Fruit fly (Drosophila melanogaster) Kc167 (cell line): ENCODE results near the gene CG32388.

Experiments used
- Myc ChIP-seq: fragments of >200 bp; optimal IDR thresholded peaks from 2 replicates; lab custom pipeline; 2017; ENCODE audit warnings: missing external identifiers
- Sin3A ChIP-seq: fragments of >200 bp; optimal IDR thresholded peaks from 2 replicates; lab custom pipeline; 2018; ENCODE audit warnings: missing external identifiers
- h ChIP-seq: fragments of >200 bp; optimal IDR thresholded peaks from 3 replicates; lab custom pipeline; 2018; ENCODE audit warnings: missing external identifiers
- insv ChIP-seq: fragments of >200 bp; optimal IDR thresholded peaks from 3 replicates; lab custom pipeline; 2018; ENCODE audit warnings: missing external identifiers
- psq ChIP-seq: fragments of >200 bp; optimal IDR thresholded peaks from 2 replicates; lab custom pipeline; 2017; ENCODE audit warnings: missing external identifiers
- ttk ChIP-seq: sonication (Bioruptor generic); optimal IDR thresholded peaks from 2 replicates; lab custom pipeline; 2017; ENCODE audit warnings: missing external identifiers

Gene CG32388

DNA sequence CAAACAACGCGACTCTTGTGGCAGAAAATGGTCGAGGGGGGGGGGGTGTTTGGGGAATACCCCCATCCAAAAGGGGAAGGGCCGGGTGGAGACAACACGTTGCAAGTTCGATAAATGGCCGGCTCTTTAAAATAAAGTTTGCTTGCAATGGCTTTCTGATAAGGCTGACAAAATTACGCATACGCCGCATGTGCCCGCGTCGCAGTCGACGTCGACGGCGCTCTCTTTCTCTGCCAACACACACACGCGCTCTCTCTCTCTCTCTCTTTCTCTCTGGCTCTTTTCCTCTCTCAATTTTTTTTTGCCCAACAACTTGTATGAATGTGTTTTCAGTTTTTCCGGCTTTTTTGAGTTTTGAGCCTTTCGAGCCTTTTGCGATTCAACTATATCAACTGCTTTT is 13.0 kb upstream of the CG32388 start:
- no peak for TF ChIP-seq insv
- TF ChIP-seq ttk (lab: Kevin White, UChicago) = no peak
- TF ChIP-seq psq = no peak
- no peak for TF ChIP-seq Sin3A (lab: Kevin White, UChicago)
- TF ChIP-seq Myc = no peak
- TF ChIP-seq h (lab: Kevin White, UChicago) = no peak

DNA sequence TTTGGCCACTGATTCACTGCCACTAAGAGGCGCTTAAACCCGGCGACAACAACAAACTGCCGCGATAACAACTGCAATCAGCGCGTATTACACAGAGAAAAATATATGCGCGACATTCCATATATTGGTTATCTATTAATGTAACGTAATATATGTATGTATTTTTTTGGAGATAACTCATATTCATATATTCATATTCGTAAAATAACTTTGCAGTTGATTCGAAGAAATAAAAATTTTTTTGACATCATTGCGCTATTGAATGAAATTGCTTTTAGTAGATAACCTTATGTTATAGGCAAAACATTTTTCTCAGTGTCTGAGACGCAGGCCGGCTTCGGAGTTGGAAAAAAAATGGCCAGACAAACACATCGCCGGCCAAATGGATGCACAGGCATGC is 12.5 kb upstream of the CG32388 start:
- TF ChIP-seq psq = no peak
- no peak for TF ChIP-seq ttk (lab: Kevin White, UChicago)
- TF ChIP-seq Myc = no peak
- TF ChIP-seq Sin3A (lab: Kevin White, UChicago) = no peak
- TF ChIP-seq insv = no peak
- no peak for TF ChIP-seq h (lab: Kevin White, UChicago)

DNA sequence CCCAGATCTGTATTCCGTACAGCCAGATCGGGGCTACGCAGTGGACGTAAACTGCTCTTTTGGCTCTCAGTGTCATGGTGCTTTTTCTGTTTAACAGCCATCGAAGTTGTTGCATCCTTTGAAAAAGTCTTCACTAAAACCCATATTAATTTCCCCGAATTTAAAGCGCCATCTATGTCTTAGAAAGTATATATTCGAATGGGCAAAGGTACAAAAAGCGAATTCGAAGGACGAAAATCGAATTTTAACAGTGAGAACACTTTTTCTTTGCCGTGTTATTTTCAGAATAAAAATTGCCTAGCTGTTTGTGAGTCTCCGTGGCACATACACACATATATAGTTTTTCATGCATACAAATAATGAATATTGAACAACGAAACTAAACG is 11.0 kb upstream of the CG32388 start:
- TF ChIP-seq Sin3A (lab: Kevin White, UChicago) (no peak), insv (no peak), Myc (no peak), h (lab: Kevin White, UChicago) (no peak), ttk (lab: Kevin White, UChicago) (no peak), psq (no peak)

DNA sequence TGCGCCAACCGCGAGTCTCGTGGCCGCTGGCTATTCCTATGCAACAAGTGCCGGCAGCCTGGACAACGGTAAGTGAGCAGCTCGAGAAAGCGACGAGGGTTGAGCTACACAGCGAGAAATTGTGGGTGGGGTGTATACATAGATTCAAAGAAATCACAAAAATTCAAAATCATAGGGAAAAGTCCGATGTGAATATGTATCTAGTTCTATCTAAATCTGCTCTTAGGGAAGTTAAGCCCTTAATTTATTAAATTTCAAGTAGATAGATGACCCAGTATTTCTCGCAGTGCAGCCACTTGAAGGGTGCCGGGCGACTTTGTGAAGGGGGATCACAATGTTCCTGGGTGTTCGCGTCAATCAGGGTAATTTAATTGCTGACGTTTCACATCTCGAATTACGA is 9.0 kb upstream of the CG32388 start:
- TF ChIP-seq insv = no peak
- TF ChIP-seq Sin3A (lab: Kevin White, UChicago) = no peak
- no peak for TF ChIP-seq h (lab: Kevin White, UChicago)
- no peak for TF ChIP-seq psq
- TF ChIP-seq Myc = no peak
- no peak for TF ChIP-seq ttk (lab: Kevin White, UChicago)

DNA sequence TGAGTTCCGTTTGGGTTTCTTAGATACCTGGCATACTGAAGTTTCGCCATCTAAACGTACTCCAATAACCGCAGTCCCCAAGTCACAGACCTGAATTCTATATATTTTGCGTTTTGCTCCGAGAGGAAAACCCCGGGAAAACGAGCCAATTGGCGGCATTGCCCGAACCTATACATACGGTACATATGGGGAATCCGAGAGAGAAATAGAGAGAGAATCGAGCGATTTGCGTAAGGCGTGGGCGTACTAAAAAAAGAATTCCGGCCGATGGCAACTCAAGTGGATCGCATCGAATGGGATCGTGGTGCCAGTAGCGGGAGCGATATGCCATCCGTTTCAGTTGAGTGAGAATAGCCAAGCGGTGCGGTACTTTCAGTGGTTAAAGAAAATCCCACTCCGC is 5.9 kb upstream of the CG32388 start, which contains the start of gene bin:
TSS of gene bin (plus strand) at position 335 of the 400 bp plus-strand sequence.
- TF ChIP-seq h (lab: Kevin White, UChicago) (no peak), Myc (no peak), ttk (lab: Kevin White, UChicago) (no peak), Sin3A (lab: Kevin White, UChicago) (no peak), psq (no peak), insv (no peak)

DNA sequence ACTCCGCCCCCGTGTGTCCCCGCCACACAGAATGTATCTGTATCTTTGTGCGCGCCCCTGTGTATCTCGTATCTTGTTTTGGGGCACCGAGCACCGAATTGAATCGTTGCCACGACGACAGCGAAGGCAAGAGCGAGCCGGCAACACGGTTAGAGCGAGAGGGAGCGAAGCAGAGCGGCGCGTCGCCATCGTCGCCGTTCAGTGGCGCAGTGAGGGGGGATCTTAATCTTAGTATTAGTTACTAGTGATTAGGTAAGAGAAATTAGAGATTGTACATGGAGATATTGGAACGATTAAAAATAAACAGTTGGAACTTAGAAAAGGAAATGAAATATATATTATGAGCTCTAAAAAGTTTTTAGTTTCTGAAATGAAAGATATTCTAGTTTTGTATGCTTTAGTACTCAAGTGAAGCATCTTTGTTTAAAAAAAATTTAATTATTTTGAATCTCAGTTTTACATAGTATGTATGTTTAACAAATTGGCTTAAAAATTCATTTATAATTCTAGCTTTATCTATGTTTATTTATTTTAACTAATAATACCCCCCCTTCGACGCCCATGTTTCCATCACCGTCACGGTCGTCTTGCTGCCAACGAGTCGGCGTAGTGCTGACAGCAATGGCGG is 4.7 kb upstream of the CG32388 start:
- TF ChIP-seq Myc (no peak), ttk (lab: Kevin White, UChicago) (no peak), psq (no peak), Sin3A (lab: Kevin White, UChicago) (no peak), h (lab: Kevin White, UChicago) (no peak), insv (no peak)

DNA sequence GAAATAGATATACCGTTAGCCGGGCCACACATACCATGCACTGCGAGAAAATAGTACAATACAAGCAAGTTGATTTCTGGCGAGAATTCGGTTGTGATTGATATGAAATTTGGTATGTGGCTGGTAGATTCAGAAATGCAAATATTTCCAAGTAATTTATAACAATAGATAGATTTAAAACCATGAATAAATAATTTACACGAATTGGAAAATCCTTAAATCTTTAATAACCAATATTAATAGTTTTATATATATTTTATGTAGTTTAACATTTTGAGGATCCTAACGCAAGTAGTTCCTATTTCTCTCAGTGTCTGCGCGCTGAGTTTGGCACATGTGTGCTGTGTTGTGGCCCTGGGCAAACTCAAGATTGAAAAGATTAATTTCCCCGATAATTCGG is 2.6 kb downstream of the CG32388 start:
- TF ChIP-seq psq (no peak), ttk (lab: Kevin White, UChicago) (no peak), insv (no peak), h (lab: Kevin White, UChicago) (no peak), Sin3A (lab: Kevin White, UChicago) (no peak), Myc (no peak)

DNA sequence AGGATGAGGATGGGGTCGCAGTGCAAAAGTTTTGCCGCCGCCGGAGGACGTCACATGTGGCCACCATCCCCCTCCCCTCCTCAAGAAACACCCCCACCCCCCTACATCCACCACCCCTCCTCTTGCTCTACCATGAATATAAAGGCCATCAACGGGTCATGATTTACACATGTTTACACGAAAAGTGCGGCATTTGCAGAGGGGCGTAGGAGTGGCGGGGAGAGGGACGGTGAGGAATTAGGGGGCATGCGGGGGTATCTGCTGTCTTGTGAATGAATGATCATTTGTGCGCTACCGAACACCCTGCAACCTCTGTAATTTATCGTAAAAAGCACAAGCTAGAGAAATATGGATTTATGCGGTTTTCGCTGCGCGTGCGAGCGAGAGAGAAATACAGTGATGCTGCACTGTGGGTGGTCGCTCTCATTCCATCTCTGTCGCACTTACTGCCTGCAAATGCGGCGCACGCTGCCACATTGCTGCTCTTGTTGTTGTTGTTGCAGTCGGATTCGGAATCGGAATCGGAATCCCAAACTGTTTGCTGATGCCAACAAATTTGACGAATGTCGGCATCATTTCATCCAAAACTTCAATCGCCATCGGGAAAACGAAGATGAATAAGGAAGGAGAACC is 3.2 kb downstream of the CG32388 start:
- no peak for TF ChIP-seq Myc
- no peak for TF ChIP-seq ttk (lab: Kevin White, UChicago)

DNA sequence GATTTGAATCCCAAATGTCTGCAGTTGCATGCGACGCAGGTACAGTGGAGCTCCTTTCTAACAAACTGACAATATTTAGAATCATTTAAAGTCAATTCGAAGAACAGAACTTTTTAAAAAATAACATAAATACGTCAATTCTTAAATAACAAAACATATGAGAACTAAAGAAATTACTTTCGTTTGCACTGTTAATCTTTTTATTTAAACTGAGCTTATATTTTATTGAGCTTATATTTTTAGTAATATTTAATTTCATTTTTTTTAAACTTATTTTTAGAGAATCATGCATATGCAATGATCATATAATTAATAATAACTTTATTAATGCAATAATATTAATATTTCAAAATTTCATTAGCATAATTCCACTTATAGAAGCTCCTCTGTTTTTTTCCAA is 3.8 kb downstream of the CG32388 start:
- TF ChIP-seq ttk (lab: Kevin White, UChicago) (no peak), h (lab: Kevin White, UChicago) (no peak), psq (no peak), Myc (no peak), insv (no peak), Sin3A (lab: Kevin White, UChicago) (no peak)

DNA sequence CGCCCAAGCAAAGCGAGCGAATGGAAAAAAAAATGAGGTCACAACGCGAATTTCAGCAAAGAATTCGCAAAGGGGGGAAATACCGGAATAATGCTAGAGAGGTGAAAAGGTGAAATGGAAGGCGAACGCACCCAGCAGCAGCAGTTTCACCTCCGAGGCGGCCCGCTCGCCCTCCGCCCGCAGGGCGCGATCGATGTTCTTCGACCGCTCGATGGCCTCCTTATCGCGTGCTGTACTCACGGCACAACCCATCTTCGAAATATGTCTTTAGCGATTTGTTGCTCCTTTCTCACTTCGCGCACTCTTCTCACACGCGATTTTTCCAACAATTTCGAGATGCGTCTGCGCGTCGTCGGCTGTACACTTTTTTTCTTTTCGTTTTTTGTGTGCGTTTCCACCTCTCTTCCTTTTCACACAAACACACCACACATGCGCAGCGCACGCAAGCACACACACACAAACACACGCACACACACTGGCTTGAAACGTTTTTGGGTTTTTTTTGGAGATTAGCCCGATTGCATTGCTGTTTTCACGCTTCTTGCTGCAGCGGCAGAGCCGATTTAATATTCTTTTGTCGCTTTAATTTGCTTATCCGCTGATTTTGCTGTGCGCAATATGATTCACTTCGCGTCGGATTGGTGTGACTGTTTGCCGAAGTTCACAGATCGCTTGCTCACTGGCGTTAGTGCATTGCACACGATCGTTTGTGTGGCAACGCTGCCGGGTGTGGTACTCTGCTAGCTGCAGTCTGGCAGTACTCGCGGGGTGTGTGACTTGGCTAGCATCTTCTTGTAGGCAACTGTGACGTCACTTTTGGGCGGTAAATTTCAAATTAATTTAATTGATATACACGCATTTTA is 4.8 kb downstream of the CG32388 start, which contains the start of gene Galphai:
TSS of gene Galphai (minus strand) at position 658 of the 863 bp plus-strand sequence.
- TF ChIP-seq Myc = no peak
- no peak for TF ChIP-seq ttk (lab: Kevin White, UChicago)
- TF ChIP-seq h (lab: Kevin White, UChicago) = no peak
- TF ChIP-seq insv = no peak
- TF ChIP-seq Sin3A (lab: Kevin White, UChicago) = no peak
- TF ChIP-seq psq = no peak

DNA sequence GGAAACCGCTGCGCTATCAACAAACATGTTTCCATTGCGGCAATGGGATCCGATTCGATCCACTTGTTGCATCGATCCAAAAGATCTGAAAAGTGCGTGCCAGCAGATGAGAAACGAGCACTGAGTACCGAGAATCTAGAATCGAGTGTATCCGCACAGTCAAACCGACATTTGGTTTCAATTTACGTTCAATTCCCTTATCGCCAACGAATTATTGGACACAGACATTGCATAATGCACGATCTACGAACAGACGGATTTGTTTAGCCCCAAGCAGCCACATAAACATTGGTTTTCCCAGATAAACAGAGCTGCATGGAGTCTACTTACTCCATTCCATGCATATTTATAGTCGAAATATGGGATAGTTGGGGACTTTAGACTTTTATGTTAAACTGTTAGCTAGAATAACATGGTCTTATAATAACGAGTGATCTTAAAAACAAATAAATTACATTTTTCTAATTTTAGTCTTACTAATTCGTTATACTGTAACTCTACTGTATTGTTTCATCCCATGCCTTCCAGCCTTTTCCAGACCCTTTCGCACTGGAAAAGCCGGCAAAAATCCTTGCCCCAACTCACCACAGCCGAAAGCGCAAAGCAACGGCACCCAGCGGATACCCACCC is 5.5 kb downstream of the CG32388 start:
- TF ChIP-seq Myc (no peak), h (lab: Kevin White, UChicago) (no peak), insv (no peak), psq (no peak), ttk (lab: Kevin White, UChicago) (no peak), Sin3A (lab: Kevin White, UChicago) (no peak)

DNA sequence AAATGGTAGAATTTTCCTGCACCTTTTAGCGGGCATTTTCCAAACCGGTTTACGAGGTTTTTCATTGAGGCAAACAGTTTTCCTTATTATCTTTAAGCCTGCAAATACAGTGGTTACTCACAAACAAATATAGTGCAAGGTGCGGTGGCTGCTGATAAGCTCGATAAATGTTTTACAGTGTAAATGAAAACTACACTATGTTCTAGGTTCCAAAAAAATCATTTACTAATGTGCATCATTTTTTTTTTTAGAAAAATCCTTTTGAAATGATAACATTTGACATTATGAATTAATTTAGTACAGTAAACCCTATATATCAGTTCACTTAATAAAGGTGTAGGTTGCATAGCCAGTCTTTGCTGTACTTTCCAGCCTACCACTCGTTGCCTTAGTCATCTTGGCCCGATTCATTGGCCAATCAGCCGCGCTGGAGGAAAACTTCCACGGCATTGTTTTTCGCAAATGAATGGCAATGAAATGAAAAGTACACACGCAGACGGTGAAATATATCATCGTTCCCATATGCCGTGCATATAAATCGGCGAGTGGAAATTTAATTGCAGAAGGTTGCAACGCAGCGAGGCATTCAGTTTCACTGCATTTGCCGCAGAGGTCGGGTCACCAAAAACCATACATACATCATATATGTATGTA is 6.2 kb downstream of the CG32388 start:
- no peak for TF ChIP-seq Sin3A (lab: Kevin White, UChicago)
- TF ChIP-seq h (lab: Kevin White, UChicago) = no peak
- TF ChIP-seq Myc = no peak
- no peak for TF ChIP-seq psq
